Fruit fly (Drosophila melanogaster): ENCODE measurements around the gene CG43658.

The CG43658 gene

dm6 chrX:17504179-17504777 is 56.7 kb downstream of the CG43658 start:
- no peak for TF ChIP-seq h (optimal IDR thresholded peaks at IDR 0.05)
- no peak for TF ChIP-seq insv (optimal IDR thresholded peaks at IDR 0.05)
- TF ChIP-seq Myc (optimal IDR thresholded peaks at IDR 0.05), result no peak
- TF ChIP-seq Sin3A (optimal IDR thresholded peaks at IDR 0.05), result no peak
- no peak for TF ChIP-seq ttk (optimal IDR thresholded peaks at IDR 0.05)
- no peak for TF ChIP-seq psq (optimal IDR thresholded peaks at IDR 0.05)

- TF ChIP-seq insv (optimal IDR thresholded peaks at IDR 0.05) (no peak), ttk (optimal IDR thresholded peaks at IDR 0.05) (no peak), Myc (optimal IDR thresholded peaks at IDR 0.05) (no peak)
These were observed 57.4 kb downstream of the CG43658 start for dm6 chrX:17503568-17503967.

dm6 chrX:17503040-17503439 is 57.9 kb downstream of the CG43658 start:
- TF ChIP-seq insv (optimal IDR thresholded peaks at IDR 0.05) (no peak), Sin3A (optimal IDR thresholded peaks at IDR 0.05) (no peak), Myc (optimal IDR thresholded peaks at IDR 0.05) (no peak), psq (optimal IDR thresholded peaks at IDR 0.05) (no peak), ttk (optimal IDR thresholded peaks at IDR 0.05) (no peak), h (optimal IDR thresholded peaks at IDR 0.05) (no peak)

- no peak for TF ChIP-seq insv (optimal IDR thresholded peaks at IDR 0.05)
- no peak for TF ChIP-seq h (optimal IDR thresholded peaks at IDR 0.05)
- TF ChIP-seq Myc (optimal IDR thresholded peaks at IDR 0.05), result no peak
- TF ChIP-seq psq (optimal IDR thresholded peaks at IDR 0.05), result no peak
- TF ChIP-seq Sin3A (optimal IDR thresholded peaks at IDR 0.05), result no peak
- no peak for TF ChIP-seq ttk (optimal IDR thresholded peaks at IDR 0.05)
These were observed 59.5 kb downstream of the CG43658 start for dm6 chrX:17501521-17501920.

- TF ChIP-seq ttk (optimal IDR thresholded peaks at IDR 0.05) (no peak), h (optimal IDR thresholded peaks at IDR 0.05) (no peak), Myc (optimal IDR thresholded peaks at IDR 0.05) (no peak), Sin3A (optimal IDR thresholded peaks at IDR 0.05) (no peak), psq (optimal IDR thresholded peaks at IDR 0.05) (no peak), insv (optimal IDR thresholded peaks at IDR 0.05) (no peak)
These were observed 62.0 kb downstream of the CG43658 start for dm6 chrX:17498982-17499381.

- TF ChIP-seq h (optimal IDR thresholded peaks at IDR 0.05), result no peak
- TF ChIP-seq Sin3A (optimal IDR thresholded peaks at IDR 0.05), result no peak
- no peak for TF ChIP-seq ttk (optimal IDR thresholded peaks at IDR 0.05)
- no peak for TF ChIP-seq Myc (optimal IDR thresholded peaks at IDR 0.05)
- TF ChIP-seq insv (optimal IDR thresholded peaks at IDR 0.05), result no peak
- no peak for TF ChIP-seq psq (optimal IDR thresholded peaks at IDR 0.05)
These were observed 65.7 kb downstream of the CG43658 start for dm6 chrX:17495244-17495798.

dm6 chrX:17493635-17494296 is 67.2 kb downstream of the CG43658 start:
- TF ChIP-seq psq (optimal IDR thresholded peaks at IDR 0.05), result no peak
- TF ChIP-seq h (optimal IDR thresholded peaks at IDR 0.05), result no peak
- no peak for TF ChIP-seq Sin3A (optimal IDR thresholded peaks at IDR 0.05)
- TF ChIP-seq Myc (optimal IDR thresholded peaks at IDR 0.05), result no peak
- TF ChIP-seq ttk (optimal IDR thresholded peaks at IDR 0.05), result no peak
- TF ChIP-seq insv (optimal IDR thresholded peaks at IDR 0.05), result no peak

- no peak for TF ChIP-seq Myc (optimal IDR thresholded peaks at IDR 0.05)
- no peak for TF ChIP-seq insv (optimal IDR thresholded peaks at IDR 0.05)
- TF ChIP-seq ttk (optimal IDR thresholded peaks at IDR 0.05), result no peak
- TF ChIP-seq psq (optimal IDR thresholded peaks at IDR 0.05), result no peak
- TF ChIP-seq h (optimal IDR thresholded peaks at IDR 0.05), result no peak
- no peak for TF ChIP-seq Sin3A (optimal IDR thresholded peaks at IDR 0.05)
These were observed 69.8 kb downstream of the CG43658 start for dm6 chrX:17491184-17491583.

- no peak for TF ChIP-seq h (optimal IDR thresholded peaks at IDR 0.05)
- no peak for TF ChIP-seq ttk (optimal IDR thresholded peaks at IDR 0.05)
- TF ChIP-seq Sin3A (optimal IDR thresholded peaks at IDR 0.05), result no peak
- no peak for TF ChIP-seq insv (optimal IDR thresholded peaks at IDR 0.05)
- TF ChIP-seq psq (optimal IDR thresholded peaks at IDR 0.05), result no peak
- no peak for TF ChIP-seq Myc (optimal IDR thresholded peaks at IDR 0.05)
These were observed 70.5 kb downstream of the CG43658 start for dm6 chrX:17490462-17490861.

- TF ChIP-seq Sin3A (optimal IDR thresholded peaks at IDR 0.05) (no peak), ttk (optimal IDR thresholded peaks at IDR 0.05) (no peak), h (optimal IDR thresholded peaks at IDR 0.05) (no peak), psq (optimal IDR thresholded peaks at IDR 0.05) (no peak), insv (optimal IDR thresholded peaks at IDR 0.05) (no peak), Myc (optimal IDR thresholded peaks at IDR 0.05) (no peak)
These were observed 71.1 kb downstream of the CG43658 start for dm6 chrX:17489853-17490252.

- TF ChIP-seq ttk (optimal IDR thresholded peaks at IDR 0.05), result no peak
- TF ChIP-seq h (optimal IDR thresholded peaks at IDR 0.05), result no peak
These were observed 72.6 kb downstream of the CG43658 start for dm6 chrX:17488422-17488821.

- TF ChIP-seq psq (optimal IDR thresholded peaks at IDR 0.05) (no peak), insv (optimal IDR thresholded peaks at IDR 0.05) (no peak)
These were observed 75.5 kb downstream of the CG43658 start for dm6 chrX:17485293-17486056.
